Fruit fly (Drosophila melanogaster): ENCODE data around the gene hh.

The hh gene

dm6 chr3R:23174739-23175138, 33.0 kb upstream of the hh start (continued):
- TF ChIP-seq D19A (tag; optimal IDR thresholded peaks at IDR 0.05) (peak; percentile 51), Lhr (GFP tag; optimal IDR thresholded peaks at IDR 0.05) (peak; percentile 4), CG32767 (GFP tag; IDR thresholded peaks at IDR 0.05) (peak; percentile 33; the same call in 1 of the 2 replicates), wek (GFP tag; optimal IDR thresholded peaks at IDR 0.05) (no peak), dm (GFP tag; optimal IDR thresholded peaks at IDR 0.05) (no peak), onecut (GFP tag; IDR thresholded peaks at IDR 0.05) (peak; percentile 59), Doc2 (GFP tag; IDR thresholded peaks at IDR 0.05) (no peak), lilli (GFP tag; optimal IDR thresholded peaks at IDR 0.05) (peak; percentile 14), CrebB (tag; optimal IDR thresholded peaks at IDR 0.05) (peak; percentile 6), otp (GFP tag; IDR thresholded peaks at IDR 0.05) (peak; percentile 71; the same call in 1 of the 3 replicates), bsh (GFP tag; optimal IDR thresholded peaks at IDR 0.05) (peak; percentile 16 to 79), CG34224 (GFP tag; IDR thresholded peaks at IDR 0.05; ENCODE audit: partially characterized antibody) (no peak), seq (GFP tag; IDR thresholded peaks at IDR 0.05) (0 out of 2 replicates have a peak, but pooled peaks have one; percentile 14), CG17385 (GFP tag; optimal IDR thresholded peaks at IDR 0.05) (peak; percentile 46), Atf-2 (GFP tag; optimal IDR thresholded peaks at IDR 0.05) (no peak), CG17802 (tag; optimal IDR thresholded peaks at IDR 0.05) (no peak), ssp (GFP tag; IDR thresholded peaks at IDR 0.05) (no peak), CG6791 (GFP tag; IDR thresholded peaks at IDR 0.05; ENCODE audit: partially characterized antibody) (no peak), CG6254 (GFP tag; optimal IDR thresholded peaks at IDR 0.05) (peak; percentile 34), chinmo (GFP tag; IDR thresholded peaks at IDR 0.05; ENCODE audit: partially characterized antibody) (no peak), CG18262 (tag; optimal IDR thresholded peaks at IDR 0.05) (peak; percentile 2), Hr3 (GFP tag; optimal IDR thresholded peaks at IDR 0.05) (peak; percentile 37), CG1603 (tag; optimal IDR thresholded peaks at IDR 0.05) (peak; percentile 68), vvl (GFP tag; IDR thresholded peaks at IDR 0.05) (0 out of 2 replicates have a peak, but pooled peaks have one; percentile 17), PHDP (tag; optimal IDR thresholded peaks at IDR 0.05) (peak; percentile 59), CG12659 (GFP tag; optimal IDR thresholded peaks at IDR 0.05) (peak; percentile 23), Chrac-16 (GFP tag; optimal IDR thresholded peaks at IDR 0.05) (peak; percentile 8), lola (GFP tag; optimal IDR thresholded peaks at IDR 0.05) (peak in 1 of 3 experiments; percentile 60), CG1529 (GFP tag; optimal IDR thresholded peaks at IDR 0.05) (peak; percentile 49), trem (tag; optimal IDR thresholded peaks at IDR 0.05) (peak; percentile 21), YL-1 (GFP tag; optimal IDR thresholded peaks at IDR 0.05) (no peak), corto (GFP tag; optimal IDR thresholded peaks at IDR 0.05) (no peak), CG15601 (tag; optimal IDR thresholded peaks at IDR 0.05) (peak; percentile 13), nerfin-1 (tag; optimal IDR thresholded peaks at IDR 0.05) (peak; percentile 43), ci (GFP tag; IDR thresholded peaks at IDR 0.05) (peak; percentile 81), CG7839 (tag; optimal IDR thresholded peaks at IDR 0.05) (peak; percentile 53), Ets65A (GFP tag) (peak; percentile 53), croc (GFP tag; conservative IDR thresholded peaks at IDR 0.05) (no peak), lbe (GFP tag; optimal IDR thresholded peaks at IDR 0.05) (no peak), Ada2b (GFP tag; IDR thresholded peaks at IDR 0.05) (no peak), crol (GFP tag; IDR thresholded peaks at IDR 0.05) (no peak), Oli (tag; optimal IDR thresholded peaks at IDR 0.05) (peak; percentile 76), ato (GFP tag; IDR thresholded peaks at IDR 0.05; ENCODE audit: partially characterized antibody) (no peak), gsb-n (tag; optimal IDR thresholded peaks at IDR 0.05) (peak; percentile 19)

All from whole organism, embryonic.